Worm (Caenorhabditis elegans) whole organism, mixed stage, embryonic: ENCODE data around the gene F53F8.4.

Experiments
- M03D4.4 ChIP-seq: sonication (generic microtip); optimal IDR thresholded peaks from 2 replicates; lab custom pipeline; 2017; ENCODE audit warnings: mild to moderate bottlenecking, missing genetic modification characterization, missing compliant biosample characterization
- bed-3 ChIP-seq: fragments of 200-800 bp; sonication (Bioruptor generic); optimal IDR thresholded peaks from 3 replicates; lab custom pipeline; 2018; ENCODE audit warnings: mild to moderate bottlenecking, missing genetic modification characterization, moderate library complexity, missing compliant biosample characterization
- blmp-1 ChIP-seq: fragments of 150-350 bp; optimal IDR thresholded peaks from 2 replicates; lab custom pipeline; 2014; ENCODE audit warnings: missing biosample characterization, missing genetic modification characterization
- ceh-39 ChIP-seq: fragments of 150-350 bp; optimal IDR thresholded peaks from 2 replicates; lab custom pipeline; 2014; ENCODE audit warnings: missing biosample characterization, missing genetic modification characterization
- ceh-43 ChIP-seq: fragments of 200-800 bp; sonication (Bioruptor generic); optimal IDR thresholded peaks from 2 replicates; lab custom pipeline; 2018; ENCODE audit warnings: mild to moderate bottlenecking, missing genetic modification characterization, moderate library complexity, missing compliant biosample characterization
- ceh-83 ChIP-seq: fragments of 200-800 bp; sonication (Bioruptor generic); optimal IDR thresholded peaks from 2 replicates; lab custom pipeline; 2018; ENCODE audit warnings: mild to moderate bottlenecking, missing genetic modification characterization, missing compliant biosample characterization
- ces-1 ChIP-seq: fragments of 150-350 bp; optimal IDR thresholded peaks from 2 replicates; lab custom pipeline; 2014; ENCODE audit warnings: missing biosample characterization, missing genetic modification reagents, missing genetic modification characterization
- cnd-1 ChIP-seq: fragments of 200-800 bp; sonication (Bioruptor generic); optimal IDR thresholded peaks from 2 replicates; lab custom pipeline; 2018; ENCODE audit warnings: mild to moderate bottlenecking, missing genetic modification characterization, missing compliant biosample characterization
- drap-1 ChIP-seq: fragments of 200-800 bp; sonication (Bioruptor generic); optimal IDR thresholded peaks from 3 replicates; lab custom pipeline; 2018; ENCODE audit warnings: mild to moderate bottlenecking, missing genetic modification characterization, missing compliant biosample characterization
- elt-1 ChIP-seq: sonication (generic microtip); optimal IDR thresholded peaks from 2 replicates; lab custom pipeline; 2017; ENCODE audit warnings: missing genetic modification characterization, mild to moderate bottlenecking, missing compliant biosample characterization, antibody characterized with exemption, moderate library complexity, borderline replicate concordance; ENCODE audit not compliant: insufficient read depth
- elt-3 ChIP-seq: fragments of 150-350 bp; optimal IDR thresholded peaks from 2 replicates; lab custom pipeline; 2014; ENCODE audit warnings: missing biosample characterization, missing genetic modification characterization
- flh-1 ChIP-seq: fragments of 200-800 bp; sonication (Bioruptor generic); optimal IDR thresholded peaks from 2 replicates; lab custom pipeline; 2018; ENCODE audit warnings: mild to moderate bottlenecking, missing genetic modification characterization, moderate library complexity, missing compliant biosample characterization
- ham-2 ChIP-seq: fragments of 200-800 bp; sonication (Bioruptor generic); optimal IDR thresholded peaks from 2 replicates; lab custom pipeline; 2018; ENCODE audit warnings: mild to moderate bottlenecking, missing genetic modification characterization, missing compliant biosample characterization
- hlh-1 ChIP-seq: fragments of 150-350 bp; optimal IDR thresholded peaks from 2 replicates; lab custom pipeline; 2014; ENCODE audit warnings: missing biosample characterization, missing genetic modification reagents, missing genetic modification characterization
- lin-13 ChIP-seq: fragments of 150-350 bp; optimal IDR thresholded peaks from 2 replicates; lab custom pipeline; 2014; ENCODE audit warnings: missing biosample characterization, missing genetic modification characterization
- lin-32 ChIP-seq: fragments of 200-800 bp; sonication (Bioruptor generic); optimal IDR thresholded peaks from 2 replicates; lab custom pipeline; 2018; ENCODE audit warnings: mild to moderate bottlenecking, missing genetic modification characterization, missing compliant biosample characterization
- lsy-2 ChIP-seq: fragments of 150-350 bp; optimal IDR thresholded peaks from 2 replicates; lab custom pipeline; 2014; ENCODE audit warnings: missing biosample characterization, missing genetic modification characterization
- mab-5 ChIP-seq: fragments of 150-350 bp; optimal IDR thresholded peaks from 2 replicates; lab custom pipeline; 2014; ENCODE audit warnings: missing biosample characterization, missing genetic modification characterization
- mep-1 ChIP-seq: fragments of 150-350 bp; optimal IDR thresholded peaks from 2 replicates; lab custom pipeline; 2017; ENCODE audit warnings: missing biosample characterization, missing genetic modification reagents, missing genetic modification characterization, inconsistent platforms
- mls-2 ChIP-seq: sonication (generic microtip); optimal IDR thresholded peaks from 2 replicates; lab custom pipeline; 2016; ENCODE audit warnings: mild to moderate bottlenecking, missing genetic modification characterization, moderate library complexity, missing compliant biosample characterization
- nhr-12 ChIP-seq: fragments of 150-350 bp; optimal IDR thresholded peaks from 2 replicates; lab custom pipeline; 2014; ENCODE audit warnings: missing biosample characterization, missing genetic modification characterization
- nhr-2 ChIP-seq: fragments of 150-350 bp; optimal IDR thresholded peaks from 2 replicates; lab custom pipeline; 2014; ENCODE audit warnings: missing biosample characterization, missing genetic modification characterization
- nhr-237 ChIP-seq: fragments of 150-350 bp; optimal IDR thresholded peaks from 2 replicates; lab custom pipeline; 2014; ENCODE audit warnings: missing biosample characterization, missing genetic modification characterization
- nhr-28 ChIP-seq: fragments of 150-350 bp; optimal IDR thresholded peaks from 2 replicates; lab custom pipeline; 2014; ENCODE audit warnings: missing biosample characterization, missing genetic modification characterization
- nhr-76 ChIP-seq: sonication (generic microtip); optimal IDR thresholded peaks from 2 replicates; lab custom pipeline; 2017; ENCODE audit warnings: missing biosample characterization, missing genetic modification characterization
- pha-4 ChIP-seq: fragments of 150-350 bp; optimal IDR thresholded peaks from 2 replicates; lab custom pipeline; 2018; ENCODE audit warnings: missing biosample characterization, missing genetic modification reagents, missing genetic modification characterization
- sem-2 ChIP-seq: fragments of 200-800 bp; sonication (Bioruptor generic); optimal IDR thresholded peaks from 2 replicates; lab custom pipeline; 2018; ENCODE audit warnings: mild to moderate bottlenecking, missing genetic modification characterization, missing compliant biosample characterization
- snpc-4 ChIP-seq: fragments of 150-350 bp; optimal IDR thresholded peaks from 2 replicates; lab custom pipeline; 2014; ENCODE audit warnings: missing biosample characterization, missing genetic modification characterization
- sptf-1 ChIP-seq: sonication (generic microtip); optimal IDR thresholded peaks from 2 replicates; lab custom pipeline; 2017; ENCODE audit warnings: mild to moderate bottlenecking, missing genetic modification characterization, moderate library complexity, missing compliant biosample characterization
- tbx-8 ChIP-seq: fragments of 200-800 bp; sonication (Bioruptor generic); optimal IDR thresholded peaks from 2 replicates; lab custom pipeline; 2018; ENCODE audit warnings: mild to moderate bottlenecking, missing genetic modification characterization, moderate library complexity, missing compliant biosample characterization
- unc-120 ChIP-seq: sonication (generic microtip); optimal IDR thresholded peaks from 2 replicates; lab custom pipeline; 2017; ENCODE audit warnings: missing genetic modification characterization, missing compliant biosample characterization; ENCODE audit not compliant: poor library complexity, severe bottlenecking
- unc-39 ChIP-seq: fragments of 150-350 bp; optimal IDR thresholded peaks from 2 replicates; lab custom pipeline; 2014; ENCODE audit warnings: missing biosample characterization, missing genetic modification characterization
- unc-62 ChIP-seq: fragments of 150-350 bp; optimal IDR thresholded peaks from 2 replicates; lab custom pipeline; 2014; ENCODE audit warnings: missing biosample characterization, missing genetic modification reagents, missing genetic modification characterization
- zip-8 ChIP-seq: fragments of 150-350 bp; optimal IDR thresholded peaks from 2 replicates; lab custom pipeline; 2014; ENCODE audit warnings: missing biosample characterization, missing genetic modification characterization
- ztf-11 ChIP-seq: fragments of 150-350 bp; optimal IDR thresholded peaks from 2 replicates; lab custom pipeline; 2014; ENCODE audit warnings: missing biosample characterization, missing genetic modification characterization

The F53F8.4 gene

ce11 chrV:20693968-20694367, 2.5 kb upstream of the F53F8.4 start:
- TF ChIP-seq ham-2 (GFP tag; lab: Kevin White, UChicago): peak; percentile 65
- peak; percentile 18 for TF ChIP-seq flh-1
- no peak for TF ChIP-seq nhr-76 (tag; lab: Kevin White, UChicago)
- peak; percentile 94 for TF ChIP-seq drap-1 (GFP tag; lab: Kevin White, UChicago)
- no peak for TF ChIP-seq blmp-1 (tag; lab: Kevin White, UChicago)
- peak; percentile 45 for TF ChIP-seq sem-2 (GFP tag; lab: Kevin White, UChicago)
- no peak for TF ChIP-seq elt-3 (tag; lab: Kevin White, UChicago)
- TF ChIP-seq snpc-4 (tag; lab: Kevin White, UChicago): no peak
- peak; percentile 47 for TF ChIP-seq unc-120 (tag; lab: Kevin White, UChicago)
- peak; percentile 48 for TF ChIP-seq lin-32 (GFP tag; lab: Kevin White, UChicago)
- no peak for TF ChIP-seq lsy-2
- peak; percentile 71 for TF ChIP-seq M03D4.4 (tag; lab: Kevin White, UChicago)
- no peak for TF ChIP-seq ceh-39 (tag; lab: Kevin White, UChicago)
- TF ChIP-seq unc-39: no peak
- no peak for TF ChIP-seq nhr-237 (tag; lab: Kevin White, UChicago)
- TF ChIP-seq bed-3: peak; percentile 53
- peak; percentile 87 for TF ChIP-seq sptf-1 (tag; lab: Kevin White, UChicago)
- peak; percentile 49 for TF ChIP-seq tbx-8
- TF ChIP-seq ceh-83 (GFP tag; lab: Kevin White, UChicago): peak; percentile 79
- peak; percentile 57 for TF ChIP-seq mls-2 (tag; lab: Kevin White, UChicago)
- TF ChIP-seq nhr-2 (tag; lab: Kevin White, UChicago): no peak
- no peak for TF ChIP-seq hlh-1 (tag; lab: Kevin White, UChicago)
- TF ChIP-seq ceh-43 (GFP tag; lab: Kevin White, UChicago): peak; percentile 49
- TF ChIP-seq ztf-11 (tag; lab: Kevin White, UChicago): no peak
- no peak for TF ChIP-seq unc-62 (GFP tag; lab: Kevin White, UChicago)
- no peak for TF ChIP-seq lin-13 (tag; lab: Kevin White, UChicago)
- TF ChIP-seq mab-5 (tag; lab: Kevin White, UChicago): no peak
- TF ChIP-seq nhr-12: no peak
- no peak for TF ChIP-seq zip-8 (tag; lab: Kevin White, UChicago)
- TF ChIP-seq mep-1 (tag; lab: Kevin White, UChicago): peak; percentile 45
- TF ChIP-seq nhr-28: no peak
- no peak for TF ChIP-seq pha-4
- TF ChIP-seq ces-1 (GFP tag; lab: Kevin White, UChicago): no peak
- peak; percentile 79 for TF ChIP-seq cnd-1 (tag; lab: Kevin White, UChicago)
- TF ChIP-seq elt-1 (tag; lab: Kevin White, UChicago): no peak
- TF ChIP-seq, all 35 proteins: peak for 15

- TF ChIP-seq ces-1 (GFP tag; lab: Kevin White, UChicago) (no peak), cnd-1 (tag; lab: Kevin White, UChicago) (no peak), mls-2 (tag; lab: Kevin White, UChicago) (no peak), lin-32 (GFP tag; lab: Kevin White, UChicago) (no peak), unc-62 (GFP tag; lab: Kevin White, UChicago) (no peak), unc-120 (tag; lab: Kevin White, UChicago) (no peak), nhr-2 (tag; lab: Kevin White, UChicago) (no peak), elt-3 (tag; lab: Kevin White, UChicago) (no peak), sptf-1 (tag; lab: Kevin White, UChicago) (no peak), nhr-12 (no peak), nhr-237 (tag; lab: Kevin White, UChicago) (no peak), ham-2 (GFP tag; lab: Kevin White, UChicago) (no peak), unc-39 (no peak), sem-2 (GFP tag; lab: Kevin White, UChicago) (no peak), ztf-11 (tag; lab: Kevin White, UChicago) (no peak), bed-3 (no peak)
- TF ChIP-seq, all 35 proteins: peak for 0
Measured at ce11 chrV:20692903-20693302, 1.4 kb upstream of the F53F8.4 start.

ce11 chrV:20689481-20690039, 1.9 kb downstream of the F53F8.4 start, which contains the start of gene F53F8.3:
F53F8.3 (minus strand) TSS chrV:20689531.
- TF ChIP-seq blmp-1 (tag; lab: Kevin White, UChicago) (no peak), ceh-83 (GFP tag; lab: Kevin White, UChicago) (no peak), sem-2 (GFP tag; lab: Kevin White, UChicago) (no peak), ceh-39 (tag; lab: Kevin White, UChicago) (no peak), ztf-11 (tag; lab: Kevin White, UChicago) (no peak), elt-1 (tag; lab: Kevin White, UChicago) (no peak), ces-1 (GFP tag; lab: Kevin White, UChicago) (no peak), lin-32 (GFP tag; lab: Kevin White, UChicago) (no peak), nhr-237 (tag; lab: Kevin White, UChicago) (no peak), cnd-1 (tag; lab: Kevin White, UChicago) (no peak), mep-1 (tag; lab: Kevin White, UChicago) (no peak), unc-62 (GFP tag; lab: Kevin White, UChicago) (no peak), nhr-2 (tag; lab: Kevin White, UChicago) (no peak), hlh-1 (tag; lab: Kevin White, UChicago) (no peak), elt-3 (tag; lab: Kevin White, UChicago) (no peak), unc-39 (no peak)
